Fruit fly (Drosophila melanogaster) whole organism, embryonic: Measurements from ENCODE around the gene Src64B.

Experiments
- Bdp1 ChIP-seq: fragments of 200-800 bp; sonication (Bioruptor generic); optimal IDR thresholded peaks from 3 replicates; lab custom pipeline; 2016; ENCODE audit warnings: missing biosample characterization, missing genetic modification characterization
- CG10267 ChIP-seq: fragments of 200-800 bp; sonication (Bioruptor generic); optimal IDR thresholded peaks from 2 replicates; lab custom pipeline; 2018; ENCODE audit warnings: missing biosample characterization, mild to moderate bottlenecking, missing genetic modification characterization, moderate library complexity
- CG10565 ChIP-seq: fragments of 200-800 bp; sonication (Bioruptor generic); optimal IDR thresholded peaks from 3 replicates; lab custom pipeline; 2016; ENCODE audit warnings: missing biosample characterization, mild to moderate bottlenecking, missing genetic modification characterization
- CG13424 ChIP-seq: fragments of 200-800 bp; sonication (Bioruptor generic); optimal IDR thresholded peaks from 2 replicates; lab custom pipeline; 2019; ENCODE audit warnings: missing biosample characterization, mild to moderate bottlenecking, missing genetic modification characterization, moderate library complexity
- CG14710 ChIP-seq: fragments of 200-800 bp; sonication (Bioruptor generic); optimal IDR thresholded peaks from 3 replicates; lab custom pipeline; 2019; ENCODE audit warnings: missing biosample characterization, mild to moderate bottlenecking, missing genetic modification characterization, moderate library complexity
- CG1602 ChIP-seq: fragments of 200-800 bp; sonication (Bioruptor generic); optimal IDR thresholded peaks from 3 replicates; lab custom pipeline; 2016; ENCODE audit warnings: missing biosample characterization, missing genetic modification characterization
- CG17802 ChIP-seq: fragments of 200-800 bp; sonication (Bioruptor generic); optimal IDR thresholded peaks from 2 replicates; lab custom pipeline; 2018; ENCODE audit warnings: missing biosample characterization, mild to moderate bottlenecking, missing genetic modification characterization, moderate library complexity
- CG2678 ChIP-seq: fragments of 200-800 bp; sonication (Bioruptor generic); optimal IDR thresholded peaks from 3 replicates; lab custom pipeline; 2019; ENCODE audit warnings: missing biosample characterization, mild to moderate bottlenecking, missing genetic modification characterization, moderate library complexity
- CG34376 ChIP-seq: fragments of 200-800 bp; sonication (Bioruptor generic); optimal IDR thresholded peaks from 2 replicates; lab custom pipeline; 2018; ENCODE audit warnings: missing biosample characterization, mild to moderate bottlenecking, missing genetic modification characterization
- CG3995 ChIP-seq: fragments of 200-800 bp; sonication (Bioruptor generic); optimal IDR thresholded peaks from 3 replicates; lab custom pipeline; 2016; ENCODE audit warnings: missing biosample characterization, missing genetic modification characterization
- CG4707 ChIP-seq: fragments of 200-800 bp; sonication (Bioruptor generic); optimal IDR thresholded peaks from 2 replicates; lab custom pipeline; 2018; ENCODE audit warnings: missing biosample characterization, mild to moderate bottlenecking, missing genetic modification characterization, moderate library complexity
- CG7839 ChIP-seq: fragments of 200-800 bp; sonication (Bioruptor generic); optimal IDR thresholded peaks from 3 replicates; lab custom pipeline; 2018; ENCODE audit warnings: missing biosample characterization, mild to moderate bottlenecking, missing genetic modification characterization, moderate library complexity
- CG7987 ChIP-seq: fragments of 200-800 bp; sonication (Bioruptor generic); optimal IDR thresholded peaks from 2 replicates; lab custom pipeline; 2018; ENCODE audit warnings: missing biosample characterization, mild to moderate bottlenecking, missing genetic modification characterization, moderate library complexity
- CG8478 ChIP-seq: fragments of >200 bp; optimal IDR thresholded peaks from 2 replicates; lab custom pipeline; 2018
- CG9797 ChIP-seq: fragments of 200-800 bp; sonication (Bioruptor generic); optimal IDR thresholded peaks from 3 replicates; lab custom pipeline; 2018; ENCODE audit warnings: missing biosample characterization, mild to moderate bottlenecking, missing genetic modification characterization
- Deaf1 ChIP-seq: fragments of 200-800 bp; optimal IDR thresholded peaks from 3 replicates; lab custom pipeline; 2019; ENCODE audit warnings: missing biosample characterization, mild to moderate bottlenecking, missing genetic modification characterization, moderate library complexity
- Dll ChIP-seq: fragments of 200-800 bp; sonication (Bioruptor generic); IDR thresholded peaks from 4 replicates; pipeline ENCODE4 v1.3.6; 2022; ENCODE audit warnings: missing biosample characterization, missing genetic modification characterization; ENCODE audit not compliant: partially characterized antibody
- Dp ChIP-seq: fragments of 200-800 bp; sonication (Bioruptor generic); optimal IDR thresholded peaks from 2 replicates; lab custom pipeline; 2018; ENCODE audit warnings: missing biosample characterization, mild to moderate bottlenecking, missing genetic modification characterization, moderate library complexity
- Fer1 ChIP-seq: fragments of 200-800 bp; sonication (Bioruptor generic); optimal IDR thresholded peaks from 2 replicates; lab custom pipeline; 2017; ENCODE audit warnings: missing biosample characterization, mild to moderate bottlenecking, missing genetic modification characterization
- Kr ChIP-seq: fragments of 200-800 bp; sonication (Bioruptor generic); optimal IDR thresholded peaks from 2 replicates; lab custom pipeline; 2017; ENCODE audit warnings: missing biosample characterization, mild to moderate bottlenecking, missing genetic modification characterization
- Lhr ChIP-seq: fragments of 200-800 bp; sonication (Bioruptor generic); optimal IDR thresholded peaks from 3 replicates; lab custom pipeline; 2017; ENCODE audit warnings: mild to moderate bottlenecking, missing biosample characterization, missing genetic modification reagents, missing genetic modification characterization
- Med ChIP-seq: fragments of 200-800 bp; sonication (Bioruptor generic); peaks from one replicate; lab custom pipeline; 2016; ENCODE audit warnings: missing biosample characterization, missing genetic modification characterization, mild to moderate bottlenecking, inconsistent platforms, moderate library complexity
- Myb ChIP-seq: fragments of 200-800 bp; sonication (Bioruptor generic); optimal IDR thresholded peaks from 2 replicates; lab custom pipeline; 2016; ENCODE audit warnings: missing biosample characterization, missing genetic modification characterization
- NC2α ChIP-seq: fragments of 200-800 bp; sonication (Bioruptor generic); optimal IDR thresholded peaks from 2 replicates; lab custom pipeline; 2016; ENCODE audit warnings: missing biosample characterization, missing genetic modification characterization
- Poxn ChIP-seq: fragments of 200-800 bp; sonication (Bioruptor generic); IDR thresholded peaks from 2 replicates; pipeline ENCODE4 v1.3.6; 2022; ENCODE audit warnings: missing biosample characterization, missing genetic modification characterization
- Rfx ChIP-seq: fragments of 200-800 bp; sonication (Bioruptor generic); IDR thresholded peaks from 2 replicates; pipeline ENCODE4 v1.3.6; 2022; ENCODE audit warnings: missing biosample characterization, missing genetic modification characterization
- Side ChIP-seq: fragments of 200-800 bp; sonication (Bioruptor generic); optimal IDR thresholded peaks from 2 replicates; lab custom pipeline; 2016; ENCODE audit warnings: missing biosample characterization, missing genetic modification characterization
- Sry-δ ChIP-seq: fragments of 200-800 bp; sonication (Bioruptor generic); optimal IDR thresholded peaks from 2 replicates; lab custom pipeline; 2016; ENCODE audit warnings: missing biosample characterization, missing genetic modification characterization
- Xrp1 ChIP-seq: fragments of 200-800 bp; sonication (Bioruptor generic); IDR thresholded peaks from 2 replicates; pipeline ENCODE4 v1.3.6; 2022; ENCODE audit warnings: missing biosample characterization, missing genetic modification characterization
- ase ChIP-seq: fragments of 200-800 bp; sonication (Bioruptor generic); IDR thresholded peaks from 3 replicates; pipeline ENCODE4 v1.3.6; 2022; ENCODE audit warnings: missing biosample characterization, missing genetic modification characterization
- bigmax ChIP-seq: fragments of 200-800 bp; sonication (Bioruptor generic); optimal IDR thresholded peaks from 2 replicates; lab custom pipeline; 2018; ENCODE audit warnings: missing biosample characterization, mild to moderate bottlenecking, missing genetic modification characterization
- br ChIP-seq: fragments of >200 bp; optimal IDR thresholded peaks from 2 replicates; lab custom pipeline; 2017
- cato ChIP-seq: fragments of 200-800 bp; sonication (Bioruptor generic); optimal IDR thresholded peaks from 2 replicates; lab custom pipeline; 2016; ENCODE audit warnings: missing biosample characterization, missing genetic modification characterization, borderline replicate concordance
- chn ChIP-seq: fragments of 200-800 bp; sonication (Bioruptor generic); optimal IDR thresholded peaks from 2 replicates; lab custom pipeline; 2016; ENCODE audit warnings: missing biosample characterization, missing genetic modification characterization
- dmrt11E ChIP-seq: fragments of 200-800 bp; sonication (Bioruptor generic); optimal IDR thresholded peaks from 3 replicates; lab custom pipeline; 2018; ENCODE audit warnings: missing biosample characterization, mild to moderate bottlenecking, missing genetic modification characterization, moderate library complexity
- emc ChIP-seq: fragments of 200-800 bp; sonication (Bioruptor generic); optimal IDR thresholded peaks from 2 replicates; lab custom pipeline; 2016; ENCODE audit warnings: missing biosample characterization, missing genetic modification characterization
- gfzf ChIP-seq: fragments of 200-800 bp; sonication (Bioruptor generic); optimal IDR thresholded peaks from 2 replicates; lab custom pipeline; 2016; ENCODE audit warnings: missing biosample characterization, mild to moderate bottlenecking, missing genetic modification characterization, moderate library complexity
- grau ChIP-seq: fragments of 200-800 bp; optimal IDR thresholded peaks from 3 replicates; lab custom pipeline; 2019; ENCODE audit warnings: missing biosample characterization, mild to moderate bottlenecking, missing genetic modification characterization, moderate library complexity
- her ChIP-seq: fragments of 200-800 bp; sonication (Bioruptor generic); optimal IDR thresholded peaks from 2 replicates; lab custom pipeline; 2016; ENCODE audit warnings: missing biosample characterization, missing genetic modification characterization
- kay ChIP-seq: fragments of 200-800 bp; sonication (Bioruptor generic); optimal IDR thresholded peaks from 2 replicates; lab custom pipeline; 2016; ENCODE audit warnings: missing biosample characterization, missing genetic modification characterization
- nmo ChIP-seq: fragments of 200-800 bp; sonication (Bioruptor generic); optimal IDR thresholded peaks from 2 replicates; lab custom pipeline; 2018; ENCODE audit warnings: missing biosample characterization, mild to moderate bottlenecking, missing genetic modification characterization, moderate library complexity
- peb ChIP-seq: fragments of 200-800 bp; sonication (Bioruptor generic); IDR thresholded peaks from 2 replicates; pipeline ENCODE4 v1.3.6; 2022; ENCODE audit warnings: missing biosample characterization, missing genetic modification characterization
- pita ChIP-seq: fragments of 200-800 bp; sonication (Bioruptor generic); optimal IDR thresholded peaks from 2 replicates; lab custom pipeline; 2017; ENCODE audit warnings: missing biosample characterization, mild to moderate bottlenecking, missing genetic modification characterization
- ranshi ChIP-seq: fragments of 200-800 bp; sonication (Bioruptor generic); IDR thresholded peaks from 2 replicates; pipeline ENCODE4 v1.3.6; 2022; ENCODE audit warnings: missing biosample characterization, missing genetic modification characterization
- so ChIP-seq: fragments of 200-800 bp; sonication (Bioruptor generic); IDR thresholded peaks from 3 replicates; pipeline ENCODE4 v1.3.6; 2022; ENCODE audit warnings: missing biosample characterization, missing genetic modification characterization
- trem ChIP-seq: fragments of 200-800 bp; optimal IDR thresholded peaks from 3 replicates; lab custom pipeline; 2019; ENCODE audit warnings: missing biosample characterization, mild to moderate bottlenecking, missing genetic modification characterization, moderate library complexity
- twi ChIP-seq: fragments of 200-800 bp; optimal IDR thresholded peaks from 2 replicates; lab custom pipeline; 2019; ENCODE audit warnings: missing biosample characterization, mild to moderate bottlenecking, missing genetic modification characterization, moderate library complexity
- usp ChIP-seq: fragments of >200 bp; optimal IDR thresholded peaks from 2 replicates; lab custom pipeline; 2017; ENCODE audit warnings: missing biosample characterization, missing genetic modification characterization
- zen ChIP-seq: fragments of 200-800 bp; sonication (Bioruptor generic); optimal IDR thresholded peaks from 3 replicates; lab custom pipeline; 2018; ENCODE audit warnings: missing biosample characterization, mild to moderate bottlenecking, missing genetic modification characterization, moderate library complexity
- zf30C ChIP-seq: fragments of 200-800 bp; sonication (Bioruptor generic); optimal IDR thresholded peaks from 3 replicates; lab custom pipeline; 2018; ENCODE audit warnings: missing biosample characterization, mild to moderate bottlenecking, missing genetic modification characterization

The Src64B gene

dm6 chr3L:4627012-4627411, 1.0 kb upstream of the Src64B start (continued):
- no peak for TF ChIP-seq CG10565 (GFP tag; lab: Kevin White, UChicago)
- no peak for TF ChIP-seq CG17802 (tag; lab: Kevin White, UChicago)
- TF ChIP-seq Dp (GFP tag; lab: Kevin White, UChicago) = no peak
- TF ChIP-seq chn (GFP tag; lab: Kevin White, UChicago) = no peak
- TF ChIP-seq CG7987 = no peak
- no peak for TF ChIP-seq NC2α (GFP tag; lab: Kevin White, UChicago)
- TF ChIP-seq nmo (GFP tag; lab: Kevin White, UChicago) = no peak
- TF ChIP-seq Lhr = no peak
- TF ChIP-seq Deaf1 (tag; lab: Kevin White, UChicago) = peak; percentile 33
- no peak for TF ChIP-seq Rfx
- no peak for TF ChIP-seq ase (GFP tag; lab: Robert Waterston, UW)

dm6 chr3L:4626434-4626833, 438 bp upstream of the Src64B start, which contains the start of gene HDAC1:
Gene HDAC1, plus strand, starts transcription at chr3L:4626734.
- TF ChIP-seq twi (no peak), CG4707 (GFP tag; lab: Kevin White, UChicago) (no peak), Side (GFP tag; lab: Kevin White, UChicago) (no peak), CG14710 (tag; lab: Kevin White, UChicago) (no peak), CG3995 (GFP tag; lab: Kevin White, UChicago) (peak; percentile 5), Myb (no peak), ranshi (GFP tag; lab: Robert Waterston, UW) (no peak), cato (GFP tag; lab: Kevin White, UChicago) (no peak), emc (no peak), her (GFP tag; lab: Kevin White, UChicago) (no peak), CG10267 (no peak), dmrt11E (tag; lab: Kevin White, UChicago) (no peak), Fer1 (GFP tag; lab: Kevin White, UChicago) (no peak), CG34376 (GFP tag; lab: Kevin White, UChicago) (no peak), CG2678 (tag; lab: Kevin White, UChicago) (no peak), br (no peak), peb (GFP tag; lab: Robert Waterston, UW) (no peak), so (GFP tag; lab: Robert Waterston, UW) (no peak), CG1602 (GFP tag; lab: Kevin White, UChicago) (no peak), Bdp1 (GFP tag; lab: Kevin White, UChicago) (no peak), zf30C (no peak), CG9797 (GFP tag; lab: Kevin White, UChicago) (peak; percentile 37), Dp (GFP tag; lab: Kevin White, UChicago) (peak; percentile 12), Kr (GFP tag; lab: Kevin White, UChicago) (no peak), trem (tag; lab: Kevin White, UChicago) (peak; percentile 8), CG8478 (lab: Kevin White, UChicago) (no peak), CG7839 (tag; lab: Kevin White, UChicago) (no peak), ase (GFP tag; lab: Robert Waterston, UW) (no peak), Med (no peak), Dll (no peak), kay (GFP tag; lab: Kevin White, UChicago) (no peak), CG13424 (tag; lab: Kevin White, UChicago) (no peak), bigmax (GFP tag; lab: Kevin White, UChicago) (no peak), zen (tag; lab: Kevin White, UChicago) (no peak), pita (GFP tag; lab: Kevin White, UChicago) (peak; percentile 23), grau (no peak), usp (GFP tag; lab: Kevin White, UChicago) (no peak), gfzf (GFP tag; lab: Kevin White, UChicago) (peak; percentile 57), Poxn (GFP tag; lab: Robert Waterston, UW) (no peak), Sry-δ (GFP tag; lab: Kevin White, UChicago) (no peak), Xrp1 (GFP tag; lab: Robert Waterston, UW) (no peak)
